Fruit fly (Drosophila melanogaster) whole organism, embryonic: ENCODE measurements around the gene tutl.

Experiments
- Bdp1 ChIP-seq: fragments of 200-800 bp; sonication (Bioruptor generic); optimal IDR thresholded peaks from 3 replicates; lab custom pipeline; 2016; ENCODE audit warnings: missing biosample characterization, missing genetic modification characterization
- Bteb2 ChIP-seq: fragments of 200-800 bp; sonication (Bioruptor generic); optimal IDR thresholded peaks from 2 replicates; lab custom pipeline; 2016; ENCODE audit warnings: missing biosample characterization, missing genetic modification characterization
- CG11560 ChIP-seq: fragments of 200-800 bp; sonication (Bioruptor generic); IDR thresholded peaks from 3 replicates; pipeline ENCODE4 v1.3.6; 2022; ENCODE audit warnings: missing biosample characterization, missing genetic modification characterization
- CG12391 ChIP-seq: fragments of 200-800 bp; sonication (Bioruptor generic); optimal IDR thresholded peaks from 3 replicates; lab custom pipeline; 2018; ENCODE audit warnings: missing biosample characterization, mild to moderate bottlenecking, missing genetic modification characterization, moderate library complexity
- CG12942 ChIP-seq: fragments of 200-800 bp; sonication (Bioruptor generic); optimal IDR thresholded peaks from 3 replicates; lab custom pipeline; 2016; ENCODE audit warnings: missing biosample characterization, missing genetic modification characterization
- CG13894 ChIP-seq: fragments of 200-800 bp; sonication (Bioruptor generic); optimal IDR thresholded peaks from 3 replicates; lab custom pipeline; 2018; ENCODE audit warnings: missing biosample characterization, mild to moderate bottlenecking, missing genetic modification characterization, moderate library complexity
- CG17359 ChIP-seq: fragments of 200-800 bp; sonication (Bioruptor generic); optimal IDR thresholded peaks from 3 replicates; lab custom pipeline; 2018; ENCODE audit warnings: missing biosample characterization, mild to moderate bottlenecking, missing genetic modification characterization, moderate library complexity
- CG1832 ChIP-seq: fragments of 200-800 bp; sonication (Bioruptor generic); optimal IDR thresholded peaks from 2 replicates; lab custom pipeline; 2017; ENCODE audit warnings: missing biosample characterization, mild to moderate bottlenecking, missing genetic modification characterization, inconsistent platforms
- CG2120 ChIP-seq: fragments of 200-800 bp; sonication (Bioruptor generic); optimal IDR thresholded peaks from 3 replicates; lab custom pipeline; 2016; ENCODE audit warnings: missing biosample characterization, missing genetic modification characterization
- CG2678 ChIP-seq: fragments of 200-800 bp; sonication (Bioruptor generic); optimal IDR thresholded peaks from 3 replicates; lab custom pipeline; 2019; ENCODE audit warnings: missing biosample characterization, mild to moderate bottlenecking, missing genetic modification characterization, moderate library complexity
- CG3065 ChIP-seq: fragments of 200-800 bp; sonication (Bioruptor generic); optimal IDR thresholded peaks from 2 replicates; lab custom pipeline; 2016; ENCODE audit warnings: missing biosample characterization, missing genetic modification characterization
- CG3281 ChIP-seq: fragments of 200-800 bp; sonication (Bioruptor generic); optimal IDR thresholded peaks from 3 replicates; lab custom pipeline; 2017; ENCODE audit warnings: missing biosample characterization, mild to moderate bottlenecking, missing genetic modification characterization
- CG4328 ChIP-seq: fragments of 200-800 bp; sonication (Bioruptor generic); optimal IDR thresholded peaks from 3 replicates; lab custom pipeline; 2017; ENCODE audit warnings: missing biosample characterization, missing genetic modification reagents, missing genetic modification characterization
- CG4360 ChIP-seq: fragments of 200-800 bp; sonication (Bioruptor generic); IDR thresholded peaks from 2 replicates; pipeline ENCODE4 v1.3.6; 2022; ENCODE audit warnings: missing biosample characterization, missing genetic modification characterization
- CG6254 ChIP-seq: fragments of 200-800 bp; sonication (Bioruptor generic); optimal IDR thresholded peaks from 3 replicates; lab custom pipeline; 2017; ENCODE audit warnings: mild to moderate bottlenecking, missing biosample characterization, missing genetic modification reagents, missing genetic modification characterization
- CG6813 ChIP-seq: fragments of 200-800 bp; sonication (Bioruptor generic); optimal IDR thresholded peaks from 2 replicates; lab custom pipeline; 2017; ENCODE audit warnings: missing biosample characterization, missing genetic modification characterization, mild to moderate bottlenecking, moderate library complexity, missing genetic modification reagents
- CG7271 ChIP-seq: fragments of 200-800 bp; sonication (Bioruptor generic); optimal IDR thresholded peaks from 2 replicates; lab custom pipeline; 2018; ENCODE audit warnings: missing biosample characterization, mild to moderate bottlenecking, missing genetic modification characterization, moderate library complexity
- CG8388 ChIP-seq: fragments of 200-800 bp; sonication (Bioruptor generic); optimal IDR thresholded peaks from 2 replicates; lab custom pipeline; 2019; ENCODE audit warnings: missing biosample characterization, mild to moderate bottlenecking, missing genetic modification characterization, moderate library complexity
- CG9437 ChIP-seq: fragments of 200-800 bp; sonication (Bioruptor generic); optimal IDR thresholded peaks from 2 replicates; lab custom pipeline; 2018; ENCODE audit warnings: missing biosample characterization, mild to moderate bottlenecking, missing genetic modification characterization
- Chrac-16 ChIP-seq: fragments of 200-800 bp; sonication (Bioruptor generic); optimal IDR thresholded peaks from 3 replicates; lab custom pipeline; 2016; ENCODE audit warnings: missing biosample characterization, missing genetic modification characterization
- Dp ChIP-seq: fragments of 200-800 bp; sonication (Bioruptor generic); optimal IDR thresholded peaks from 2 replicates; lab custom pipeline; 2018; ENCODE audit warnings: missing biosample characterization, mild to moderate bottlenecking, missing genetic modification characterization, moderate library complexity
- Fer1 ChIP-seq: fragments of 200-800 bp; sonication (Bioruptor generic); optimal IDR thresholded peaks from 2 replicates; lab custom pipeline; 2017; ENCODE audit warnings: missing biosample characterization, mild to moderate bottlenecking, missing genetic modification characterization
- MBD-R2 ChIP-seq: fragments of 200-800 bp; sonication (Bioruptor generic); IDR thresholded peaks from 2 replicates; pipeline ENCODE4 v1.3.6; 2022; ENCODE audit warnings: missing biosample characterization, missing genetic modification characterization
- NC2α ChIP-seq: fragments of 200-800 bp; sonication (Bioruptor generic); optimal IDR thresholded peaks from 2 replicates; lab custom pipeline; 2016; ENCODE audit warnings: missing biosample characterization, missing genetic modification characterization
- Optix ChIP-seq: fragments of 200-800 bp; sonication (Bioruptor generic); IDR thresholded peaks from 3 replicates; pipeline ENCODE4 v1.3.6; 2022; ENCODE audit warnings: missing biosample characterization, missing genetic modification characterization
- Rx ChIP-seq: fragments of 200-800 bp; sonication (Bioruptor generic); IDR thresholded peaks from 2 replicates; pipeline ENCODE4 v1.3.6; 2022; ENCODE audit warnings: missing biosample characterization, missing genetic modification characterization
- Sox102F ChIP-seq: fragments of 200-800 bp; sonication (Bioruptor generic); optimal IDR thresholded peaks from 2 replicates; lab custom pipeline; 2018; ENCODE audit warnings: missing biosample characterization, mild to moderate bottlenecking, missing genetic modification characterization, moderate library complexity
- Taf1 ChIP-seq: fragments of 200-800 bp; sonication (Bioruptor generic); IDR thresholded peaks from 2 replicates; pipeline ENCODE4 v1.3.6; 2022; ENCODE audit warnings: missing biosample characterization, missing genetic modification characterization
- Tbp ChIP-seq: fragments of >200 bp; optimal IDR thresholded peaks from 2 replicates; lab custom pipeline; 2018; ENCODE audit warnings: missing biosample characterization, missing genetic modification characterization
- Trl ChIP-seq, 3 experiments: fragments of >200 bp in 2 of 3; fragments of 200-800 bp in 1 of 3; sonication (Bioruptor generic) in 1 of 3; optimal IDR thresholded peaks; 2 replicates in 1 of 3; 3 replicates in 2 of 3; lab custom pipeline; 2016 to 2017; ENCODE audit warnings: missing biosample characterization in 1 of 3, missing genetic modification characterization in 1 of 3
- ap ChIP-seq: fragments of 200-800 bp; sonication (Bioruptor generic); IDR thresholded peaks from 2 replicates; pipeline ENCODE4 v1.3.6; 2022; ENCODE audit warnings: missing biosample characterization, missing genetic modification characterization
- ash1 ChIP-seq: fragments of 200-800 bp; sonication (Bioruptor generic); optimal IDR thresholded peaks from 2 replicates; lab custom pipeline; 2018; ENCODE audit warnings: missing biosample characterization, mild to moderate bottlenecking, missing genetic modification characterization
- bbx ChIP-seq: fragments of 200-800 bp; sonication (Bioruptor generic); IDR thresholded peaks from 2 replicates; pipeline ENCODE4 v1.3.6; 2022; ENCODE audit warnings: missing biosample characterization, missing genetic modification characterization; ENCODE audit not compliant: partially characterized antibody
- chinmo ChIP-seq: fragments of 200-800 bp; sonication (Bioruptor generic); IDR thresholded peaks from 4 replicates; pipeline ENCODE4 v1.3.6; 2022; ENCODE audit warnings: missing biosample characterization, missing genetic modification characterization; ENCODE audit not compliant: partially characterized antibody
- crol ChIP-seq: fragments of 200-800 bp; sonication (Bioruptor generic); IDR thresholded peaks from 2 replicates; pipeline ENCODE4 v1.3.6; 2022; ENCODE audit warnings: missing biosample characterization, missing genetic modification characterization
- dmrt99B ChIP-seq: fragments of 200-800 bp; sonication (Bioruptor generic); optimal IDR thresholded peaks from 2 replicates; lab custom pipeline; 2018; ENCODE audit warnings: missing biosample characterization, mild to moderate bottlenecking, missing genetic modification characterization, moderate library complexity
- fd96Cb ChIP-seq: fragments of 200-800 bp; sonication (Bioruptor generic); optimal IDR thresholded peaks from 2 replicates; lab custom pipeline; 2018; ENCODE audit warnings: missing biosample characterization, mild to moderate bottlenecking, missing genetic modification characterization, moderate library complexity
- hth ChIP-seq: fragments of >200 bp; optimal IDR thresholded peaks from 2 replicates; lab custom pipeline; 2017; ENCODE audit warnings: inconsistent platforms
- lilli ChIP-seq: fragments of 200-800 bp; sonication (Bioruptor generic); optimal IDR thresholded peaks from 3 replicates; lab custom pipeline; 2016; ENCODE audit warnings: missing biosample characterization, missing genetic modification characterization
- nau ChIP-seq: fragments of 200-800 bp; sonication (Bioruptor generic); optimal IDR thresholded peaks from 3 replicates; lab custom pipeline; 2017; ENCODE audit warnings: missing biosample characterization, mild to moderate bottlenecking, missing genetic modification characterization, missing genetic modification reagents
- peb ChIP-seq: fragments of 200-800 bp; sonication (Bioruptor generic); IDR thresholded peaks from 2 replicates; pipeline ENCODE4 v1.3.6; 2022; ENCODE audit warnings: missing biosample characterization, missing genetic modification characterization
- pho ChIP-seq: fragments of 200-800 bp; sonication (Bioruptor generic); optimal IDR thresholded peaks from 2 replicates; lab custom pipeline; 2016; ENCODE audit warnings: missing biosample characterization, missing genetic modification characterization
- sd ChIP-seq: fragments of 200-800 bp; sonication (Bioruptor generic); optimal IDR thresholded peaks from 3 replicates; lab custom pipeline; 2018; ENCODE audit warnings: missing biosample characterization, mild to moderate bottlenecking, missing genetic modification characterization, moderate library complexity
- slou ChIP-seq: fragments of 200-800 bp; sonication (Bioruptor generic); optimal IDR thresholded peaks from 3 replicates; lab custom pipeline; 2016; ENCODE audit warnings: missing biosample characterization, missing genetic modification characterization
- so ChIP-seq: fragments of 200-800 bp; sonication (Bioruptor generic); IDR thresholded peaks from 3 replicates; pipeline ENCODE4 v1.3.6; 2022; ENCODE audit warnings: missing biosample characterization, missing genetic modification characterization
- ttk ChIP-seq: fragments of 200-800 bp; sonication (Bioruptor generic); IDR thresholded peaks from 2 replicates; pipeline ENCODE4 v2.1.2; 2022; ENCODE audit warnings: missing biosample characterization, missing genetic modification characterization
- unpg ChIP-seq: fragments of 200-800 bp; sonication (Bioruptor generic); optimal IDR thresholded peaks from 3 replicates; lab custom pipeline; 2018; ENCODE audit warnings: missing biosample characterization, mild to moderate bottlenecking, missing genetic modification characterization, moderate library complexity
- wor ChIP-seq: fragments of 200-800 bp; sonication (Bioruptor generic); IDR thresholded peaks from 2 replicates; pipeline ENCODE4 v1.3.6; 2022; ENCODE audit warnings: missing biosample characterization, missing genetic modification characterization

Gene tutl

DNA sequence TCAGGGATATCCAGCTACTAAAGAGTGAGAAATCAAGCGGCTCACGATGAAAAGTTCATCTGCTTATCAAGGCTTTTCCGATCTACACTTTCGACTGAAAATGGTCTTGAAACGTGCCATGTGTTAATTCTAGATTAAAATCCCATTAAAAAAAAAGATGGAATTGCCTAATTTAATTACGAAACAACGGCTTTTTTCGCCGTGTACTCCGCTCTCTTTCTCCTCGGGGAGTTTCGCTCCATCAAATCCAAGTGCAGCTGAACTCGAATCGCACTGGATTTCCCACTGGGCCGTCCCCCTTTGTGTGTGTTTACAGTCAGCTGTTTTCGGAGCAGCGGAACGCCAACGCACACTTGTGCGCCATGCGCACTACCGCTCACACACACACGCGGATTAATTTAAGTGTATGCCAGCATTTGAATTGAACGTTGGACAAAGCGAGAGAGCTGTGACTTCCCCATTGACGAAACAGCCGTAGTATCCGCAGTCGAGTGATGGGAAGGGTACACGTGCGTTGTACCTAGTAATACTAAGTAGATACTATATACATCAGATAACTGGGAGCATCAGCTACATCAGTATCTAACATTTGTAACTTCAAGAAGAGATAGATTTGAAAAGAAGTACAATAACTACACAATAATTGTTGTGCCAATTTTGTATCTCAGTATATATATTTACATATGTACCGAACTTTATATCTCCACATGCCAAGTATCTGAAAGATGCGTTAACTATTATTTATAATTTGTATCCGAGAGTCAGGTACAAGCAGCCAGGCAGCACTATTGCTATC lies 50.2 kb downstream of the tutl start (continued):
- peak; percentile 64 for TF ChIP-seq slou (GFP tag; lab: Kevin White, UChicago)
- no peak for TF ChIP-seq hth (lab: Kevin White, UChicago)
- peak; percentile 83 for TF ChIP-seq Bteb2
- TF ChIP-seq Optix (GFP tag; lab: Robert Waterston, UW), result peak; percentile 78
- peak; percentile 72 for TF ChIP-seq NC2α (GFP tag; lab: Kevin White, UChicago)
- TF ChIP-seq Taf1 (GFP tag; lab: Robert Waterston, UW), result peak; percentile 36; the same call in 1 of the 2 replicates
- TF ChIP-seq lilli, result peak; percentile 70
- no peak for TF ChIP-seq CG3065 (GFP tag; lab: Kevin White, UChicago)
- TF ChIP-seq Sox102F (GFP tag; lab: Kevin White, UChicago), result peak; percentile 88
- TF ChIP-seq fd96Cb (tag; lab: Kevin White, UChicago), result peak; percentile 80
- TF ChIP-seq Rx (GFP tag; lab: Robert Waterston, UW), result peak; percentile 79
- no peak for TF ChIP-seq crol (GFP tag; lab: Robert Waterston, UW)
- peak; percentile 62 for TF ChIP-seq Chrac-16 (GFP tag; lab: Kevin White, UChicago)
- TF ChIP-seq CG2678, result peak; percentile 85
- TF ChIP-seq so, result peak; percentile 86
- peak; percentile 48; the same call in 1 of the 2 replicates for TF ChIP-seq MBD-R2 (GFP tag; lab: Robert Waterston, UW)
- peak; percentile 80 for TF ChIP-seq nau (GFP tag; lab: Kevin White, UChicago)
- TF ChIP-seq CG12391 (tag; lab: Kevin White, UChicago), result peak; percentile 76
- TF ChIP-seq sd, result peak; percentile 64
- TF ChIP-seq Tbp (GFP tag; lab: Kevin White, UChicago), result peak; percentile 31
- peak; percentile 56 for TF ChIP-seq CG4328 (GFP tag; lab: Kevin White, UChicago)
- peak; percentile 91 for TF ChIP-seq dmrt99B (tag; lab: Kevin White, UChicago)
- peak; percentile 82 for TF ChIP-seq pho (GFP tag; lab: Kevin White, UChicago)
- peak; percentile 59 for TF ChIP-seq CG13894 (tag; lab: Kevin White, UChicago)
- TF ChIP-seq CG12942 (GFP tag; lab: Kevin White, UChicago), result peak; percentile 42
- peak; percentile 43 for TF ChIP-seq CG4360
- TF ChIP-seq CG17359, result peak; percentile 88
- TF ChIP-seq CG11560 (tag; lab: Robert Waterston, UW), result peak; percentile 44; the same call in 1 of the 3 replicates
- TF ChIP-seq ap (GFP tag; lab: Robert Waterston, UW), result peak; percentile 41
- TF ChIP-seq Bdp1, result peak; percentile 62
- TF ChIP-seq bbx (GFP tag; lab: Robert Waterston, UW), result peak; percentile 31; the same call in 1 of the 2 replicates
- peak; percentile 67 for TF ChIP-seq CG9437
- TF ChIP-seq chinmo, result peak; percentile 99
- TF ChIP-seq unpg, result peak; percentile 91
- TF ChIP-seq CG3281 (GFP tag; lab: Kevin White, UChicago), result peak; percentile 87
- peak; percentile 3 for TF ChIP-seq CG1832 (GFP tag; lab: Kevin White, UChicago)
- TF ChIP-seq CG6254 (GFP tag; lab: Kevin White, UChicago), result peak; percentile 90
- TF ChIP-seq wor (GFP tag; lab: Robert Waterston, UW), result peak; percentile 73
- TF ChIP-seq Dp (GFP tag; lab: Kevin White, UChicago), result no peak
- TF ChIP-seq Trl (optimal IDR thresholded peaks at IDR 0.05; lab: Kevin White, UChicago), result peak in 1 of 2 experiments; percentile 39
- TF ChIP-seq Trl (GFP tag; optimal IDR thresholded peaks at IDR 0.05; lab: Kevin White, UChicago), result peak; percentile 90
- peak; percentile 66 for TF ChIP-seq CG6813 (GFP tag; lab: Kevin White, UChicago)
- peak; percentile 70 for TF ChIP-seq ttk (GFP tag; lab: Robert Waterston, UW)
- TF ChIP-seq ash1 (GFP tag; lab: Kevin White, UChicago), result no peak
- no peak for TF ChIP-seq CG7271
- peak; percentile 80 for TF ChIP-seq CG8388
- TF ChIP-seq CG2120 (GFP tag; lab: Kevin White, UChicago), result peak; percentile 75
- TF ChIP-seq peb, result no peak
- peak; percentile 83 for TF ChIP-seq Fer1 (GFP tag; lab: Kevin White, UChicago)
